ENCODE assay signal across 1 fruit fly cellular context in genomic region chr3L:20309758-20310733, dm6.
TF ChIP-seq lines count a peak whose summit lies in the region.

No protein-coding gene starts in this region.

TF ChIP-seq in whole organism, embryonic, 481 proteins besides CTCF, POLR2A, EP300 and RAD21 (continued from another document):
- TF ChIP-seq CG1529 (GFP tag; optimal IDR thresholded peaks at IDR 0.05; lab: Kevin White, UChicago) (no peak), emc (GFP tag; optimal IDR thresholded peaks at IDR 0.05; lab: Kevin White, UChicago) (peak; percentile 39), hb (GFP tag; IDR thresholded peaks at IDR 0.05; lab: Robert Waterston, UW; ENCODE audit: partially characterized antibody) (peak; percentile 73), Elba2 (GFP tag; optimal IDR thresholded peaks at IDR 0.05; lab: Kevin White, UChicago) (peak; percentile 27), CG3065 (GFP tag; optimal IDR thresholded peaks at IDR 0.05; lab: Kevin White, UChicago) (no peak), Xrp1 (GFP tag; IDR thresholded peaks at IDR 0.05; lab: Robert Waterston, UW) (peak; percentile 53; the same call in 1 of the 2 replicates), Adf1 (GFP tag; IDR thresholded peaks at IDR 0.05; lab: Robert Waterston, UW) (peak; percentile 43; the same call in 1 of the 2 replicates), CG10321 (GFP tag; IDR thresholded peaks at IDR 0.05; lab: Robert Waterston, UW) (no peak), lbe (GFP tag; optimal IDR thresholded peaks at IDR 0.05; lab: Kevin White, UChicago) (peak; percentile 1), CG15479 (GFP tag; optimal IDR thresholded peaks at IDR 0.05; lab: Kevin White, UChicago) (peak; percentile 54), Dip3 (GFP tag; optimal IDR thresholded peaks at IDR 0.05; lab: Kevin White, UChicago) (peak; percentile 59), zfh1 (GFP tag; IDR thresholded peaks at IDR 0.05; lab: Robert Waterston, UW) (peak; percentile 73; the same call in 2 of the 3 replicates), abd-A (tag; optimal IDR thresholded peaks at IDR 0.05; lab: Kevin White, UChicago) (no peak), CG31388 (GFP tag; optimal IDR thresholded peaks at IDR 0.05; lab: Kevin White, UChicago) (no peak), ems (GFP tag; optimal IDR thresholded peaks at IDR 0.05; lab: Kevin White, UChicago) (peak; percentile 39), CG10543 (GFP tag; optimal IDR thresholded peaks at IDR 0.05; lab: Kevin White, UChicago) (no peak), CoRest (tag; optimal IDR thresholded peaks at IDR 0.05; lab: Kevin White, UChicago) (peak; percentile 70), C15 (GFP tag; IDR thresholded peaks at IDR 0.05; lab: Robert Waterston, UW) (no peak), CG6654 (GFP tag; optimal IDR thresholded peaks at IDR 0.05; lab: Kevin White, UChicago) (no peak), Hmx (GFP tag; optimal IDR thresholded peaks at IDR 0.05; lab: Kevin White, UChicago) (no peak), CG5953 (GFP tag; IDR thresholded peaks at IDR 0.05; lab: Robert Waterston, UW) (no peak), CG18619 (GFP tag; optimal IDR thresholded peaks at IDR 0.05; lab: Kevin White, UChicago) (no peak), CG8924 (tag; optimal IDR thresholded peaks at IDR 0.05; lab: Kevin White, UChicago) (no peak), Lim3 (GFP tag; IDR thresholded peaks at IDR 0.05; lab: Robert Waterston, UW) (no peak), CG4282 (GFP tag; optimal IDR thresholded peaks at IDR 0.05; lab: Kevin White, UChicago) (peak; percentile 69), exex (tag; optimal IDR thresholded peaks at IDR 0.05; lab: Kevin White, UChicago) (no peak), CG12942 (GFP tag; optimal IDR thresholded peaks at IDR 0.05; lab: Kevin White, UChicago) (peak; percentile 43), CG6854 (GFP tag; optimal IDR thresholded peaks at IDR 0.05; lab: Kevin White, UChicago) (no peak), ken (GFP tag; IDR thresholded peaks at IDR 0.05; lab: Robert Waterston, UW) (peak; percentile 66; the same call in 2 of the 3 replicates), CHES-1-like (GFP tag; optimal IDR thresholded peaks at IDR 0.05; lab: Kevin White, UChicago) (peak; percentile 53), CG32767 (GFP tag; IDR thresholded peaks at IDR 0.05; lab: Robert Waterston, UW) (no peak), bowl (GFP tag; IDR thresholded peaks at IDR 0.05; lab: Robert Waterston, UW) (no peak), h (optimal IDR thresholded peaks at IDR 0.05; lab: Kevin White, UChicago) (no peak), CG8089 (GFP tag; optimal IDR thresholded peaks at IDR 0.05; lab: Kevin White, UChicago) (peak; percentile 40), bab2 (GFP tag; optimal IDR thresholded peaks at IDR 0.05; lab: Kevin White, UChicago) (peak; percentile 26), Max (GFP tag; optimal IDR thresholded peaks at IDR 0.05; lab: Kevin White, UChicago) (peak; percentile 19), Med (GFP tag; lab: Kevin White, UChicago) (peak; percentile 92), D19A (tag; optimal IDR thresholded peaks at IDR 0.05; lab: Kevin White, UChicago) (no peak), jing (GFP tag; optimal IDR thresholded peaks at IDR 0.05; lab: Kevin White, UChicago) (no peak), CG7556 (GFP tag; optimal IDR thresholded peaks at IDR 0.05; lab: Kevin White, UChicago) (no peak), CG11560 (tag; IDR thresholded peaks at IDR 0.05; lab: Robert Waterston, UW) (peak; percentile 12; the same call in 1 of the 3 replicates), CG18262 (tag; optimal IDR thresholded peaks at IDR 0.05; lab: Kevin White, UChicago) (no peak), Sin3A (optimal IDR thresholded peaks at IDR 0.05; lab: Kevin White, UChicago) (peak; percentile 92), CG9932 (GFP tag; IDR thresholded peaks at IDR 0.05; lab: Robert Waterston, UW) (peak; percentile 79), croc (GFP tag; conservative IDR thresholded peaks at IDR 0.05; lab: Robert Waterston, UW) (no peak), Trl (optimal IDR thresholded peaks at IDR 0.05; lab: Kevin White, UChicago) (peak; percentile 3 to 67), Trl (GFP tag; optimal IDR thresholded peaks at IDR 0.05; lab: Kevin White, UChicago) (peak; percentile 60), eyg (GFP tag; optimal IDR thresholded peaks at IDR 0.05; lab: Kevin White, UChicago) (no peak), lola (GFP tag; optimal IDR thresholded peaks at IDR 0.05; lab: Kevin White, UChicago) (no peak), btn (GFP tag; optimal IDR thresholded peaks at IDR 0.05; lab: Kevin White, UChicago) (no peak), Taf1 (GFP tag; IDR thresholded peaks at IDR 0.05; lab: Robert Waterston, UW) (no peak), CG1647 (GFP tag; optimal IDR thresholded peaks at IDR 0.05; lab: Kevin White, UChicago) (peak; percentile 8), Dek (tag; optimal IDR thresholded peaks at IDR 0.05; lab: Kevin White, UChicago) (peak; percentile 21), CG10565 (GFP tag; optimal IDR thresholded peaks at IDR 0.05; lab: Kevin White, UChicago) (no peak), Gsc (GFP tag; IDR thresholded peaks at IDR 0.05; lab: Robert Waterston, UW) (no peak), CG10209 (GFP tag; optimal IDR thresholded peaks at IDR 0.05; lab: Kevin White, UChicago) (no peak), slp2 (GFP tag; optimal IDR thresholded peaks at IDR 0.05; lab: Kevin White, UChicago) (peak; percentile 34), Rx (GFP tag; IDR thresholded peaks at IDR 0.05; lab: Robert Waterston, UW) (no peak), luna (GFP tag; optimal IDR thresholded peaks at IDR 0.05; lab: Kevin White, UChicago) (peak; percentile 30), HmgZ (tag; optimal IDR thresholded peaks at IDR 0.05; lab: Kevin White, UChicago) (peak; percentile 87), CG16813 (GFP tag; IDR thresholded peaks at IDR 0.05; lab: Robert Waterston, UW; ENCODE audit: partially characterized antibody) (peak; percentile 87), stwl (tag; optimal IDR thresholded peaks at IDR 0.05; lab: Kevin White, UChicago) (peak; percentile 99), Ets97D (GFP tag; optimal IDR thresholded peaks at IDR 0.05; lab: Kevin White, UChicago) (peak; percentile 87)
